Fruit fly (Drosophila melanogaster) whole organism, adult: ENCODE results near the gene Ubc87F.

Experiments
- CG11617 ChIP-seq: fragments of 200-800 bp; sonication (Bioruptor generic); optimal IDR thresholded peaks from 2 replicates; lab custom pipeline; 2017; ENCODE audit warnings: mild to moderate bottlenecking, missing biosample characterization, missing genetic modification reagents, missing genetic modification characterization
- CG12768 ChIP-seq: fragments of 200-800 bp; sonication (Bioruptor generic); optimal IDR thresholded peaks from 2 replicates; lab custom pipeline; 2017; ENCODE audit warnings: missing biosample characterization, missing genetic modification characterization, mild to moderate bottlenecking, moderate library complexity, missing genetic modification reagents
- CG14711 ChIP-seq: fragments of 200-800 bp; sonication (Bioruptor generic); optimal IDR thresholded peaks from 2 replicates; lab custom pipeline; 2018; ENCODE audit warnings: missing biosample characterization, mild to moderate bottlenecking, missing genetic modification characterization, moderate library complexity
- CG1620 ChIP-seq: fragments of 200-800 bp; sonication (Bioruptor generic); optimal IDR thresholded peaks from 2 replicates; lab custom pipeline; 2016; ENCODE audit warnings: missing biosample characterization, missing genetic modification characterization
- CG33017 ChIP-seq: fragments of 200-800 bp; sonication (Bioruptor generic); optimal IDR thresholded peaks from 2 replicates; lab custom pipeline; 2018; ENCODE audit warnings: missing biosample characterization, mild to moderate bottlenecking, missing genetic modification characterization, moderate library complexity
- CG5204 ChIP-seq: fragments of 200-800 bp; sonication (Bioruptor generic); optimal IDR thresholded peaks from 2 replicates; lab custom pipeline; 2016; ENCODE audit warnings: missing biosample characterization, missing genetic modification characterization
- CG7045 ChIP-seq: fragments of 200-800 bp; sonication (Bioruptor generic); optimal IDR thresholded peaks from 2 replicates; lab custom pipeline; 2017; ENCODE audit warnings: missing biosample characterization, mild to moderate bottlenecking, missing genetic modification characterization
- CG7101 ChIP-seq: fragments of 200-800 bp; sonication (Bioruptor generic); optimal IDR thresholded peaks from 2 replicates; lab custom pipeline; 2018; ENCODE audit warnings: missing biosample characterization, mild to moderate bottlenecking, missing genetic modification characterization, moderate library complexity
- Crg-1 ChIP-seq: fragments of 200-800 bp; sonication (Bioruptor generic); optimal IDR thresholded peaks from 2 replicates; lab custom pipeline; 2016; ENCODE audit warnings: missing biosample characterization, missing genetic modification characterization
- Hr96 ChIP-seq: fragments of 200-800 bp; sonication (Bioruptor generic); optimal IDR thresholded peaks from 2 replicates; lab custom pipeline; 2016; ENCODE audit warnings: missing biosample characterization, missing genetic modification characterization
- Mnt ChIP-seq: fragments of 200-800 bp; sonication (Bioruptor generic); optimal IDR thresholded peaks from 2 replicates; lab custom pipeline; 2016; ENCODE audit warnings: missing biosample characterization, mild to moderate bottlenecking, missing genetic modification characterization
- bab1 ChIP-seq: fragments of 200-800 bp; sonication (Bioruptor generic); optimal IDR thresholded peaks from 3 replicates; lab custom pipeline; 2019; ENCODE audit warnings: missing biosample characterization, mild to moderate bottlenecking, missing genetic modification characterization, moderate library complexity
- cic ChIP-seq: fragments of 200-800 bp; sonication (Bioruptor generic); optimal IDR thresholded peaks from 2 replicates; lab custom pipeline; 2017; ENCODE audit warnings: missing biosample characterization, mild to moderate bottlenecking, missing genetic modification characterization, moderate library complexity
- cnc ChIP-seq, 2 experiments: fragments of >200 bp; optimal IDR thresholded peaks; 2 replicates each; lab custom pipeline; 2017
- kay ChIP-seq: fragments of 200-800 bp; sonication (Bioruptor generic); peaks from one replicate; lab custom pipeline; 2016; ENCODE audit warnings: missing biosample characterization, missing genetic modification characterization, borderline replicate concordance
- ovo ChIP-seq: fragments of 200-800 bp; sonication (Bioruptor generic); optimal IDR thresholded peaks from 2 replicates; lab custom pipeline; 2016; ENCODE audit warnings: missing biosample characterization, missing genetic modification characterization
- tj ChIP-seq: fragments of 200-800 bp; sonication (Bioruptor generic); optimal IDR thresholded peaks from 3 replicates; lab custom pipeline; 2017; ENCODE audit warnings: missing biosample characterization, mild to moderate bottlenecking, missing genetic modification characterization, moderate library complexity
- toe ChIP-seq: fragments of 200-800 bp; sonication (Bioruptor generic); optimal IDR thresholded peaks from 2 replicates; lab custom pipeline; 2016; ENCODE audit warnings: missing biosample characterization, missing genetic modification characterization

Ubc87F gene

dm6 chr3R:13672898-13673297 is 45.1 kb downstream of the Ubc87F start:
- TF ChIP-seq CG7101 (tag; lab: Kevin White, UChicago) (no peak), cnc (optimal IDR thresholded peaks at IDR 0.05; lab: Kevin White, UChicago) (no peak), CG14711 (no peak), CG33017 (tag; lab: Kevin White, UChicago) (no peak), kay (GFP tag; lab: Kevin White, UChicago) (no peak), bab1 (GFP tag; lab: Kevin White, UChicago) (no peak), cic (no peak), CG12768 (no peak), ovo (GFP tag; lab: Kevin White, UChicago) (no peak), Crg-1 (GFP tag; lab: Kevin White, UChicago) (no peak), Hr96 (GFP tag; lab: Kevin White, UChicago) (no peak), toe (GFP tag; lab: Kevin White, UChicago) (no peak), CG7045 (GFP tag; lab: Kevin White, UChicago) (no peak), CG11617 (no peak), CG1620 (GFP tag; lab: Kevin White, UChicago) (no peak), CG5204 (no peak), tj (GFP tag; lab: Kevin White, UChicago) (no peak), Mnt (GFP tag; lab: Kevin White, UChicago) (no peak)
